Fruit fly (Drosophila melanogaster) whole organism, wandering third instar larva: ENCODE measurements around the gene Atg5.
A peak's percentile ranks its signal among the peaks of the same experiment; 100 is the strongest.

Experiments used
- Abd-B ChIP-seq: fragments of >200 bp; optimal IDR thresholded peaks from 2 replicates; lab custom pipeline; 2017; ENCODE audit warnings: missing biosample characterization, missing genetic modification characterization
- CG32264 ChIP-seq: fragments of 200-800 bp; sonication (Bioruptor generic); optimal IDR thresholded peaks from 2 replicates; lab custom pipeline; 2016; ENCODE audit warnings: missing biosample characterization, missing genetic modification characterization
- CG9705 ChIP-seq: fragments of 200-800 bp; sonication (Bioruptor generic); optimal IDR thresholded peaks from 2 replicates; lab custom pipeline; 2018; ENCODE audit warnings: missing biosample characterization, mild to moderate bottlenecking, missing genetic modification characterization
- CrebA ChIP-seq: fragments of 200-800 bp; sonication (Bioruptor generic); optimal IDR thresholded peaks from 2 replicates; lab custom pipeline; 2016; ENCODE audit warnings: missing biosample characterization, mild to moderate bottlenecking, missing genetic modification characterization, borderline replicate concordance
- Dfd ChIP-seq: fragments of >200 bp; optimal IDR thresholded peaks from 2 replicates; lab custom pipeline; 2017; ENCODE audit warnings: missing biosample characterization, missing genetic modification characterization
- Dif ChIP-seq: fragments of 200-275, 200-300 bp; sonication (Bioruptor generic); optimal IDR thresholded peaks from 2 replicates; lab custom pipeline; 2018; ENCODE audit warnings: missing biosample characterization, missing genetic modification characterization; ENCODE audit not compliant: partially characterized antibody
- GATAd ChIP-seq: sonication (Bioruptor generic); optimal IDR thresholded peaks from 2 replicates; lab custom pipeline; 2016; ENCODE audit warnings: missing biosample characterization, missing genetic modification characterization
- HLH106 ChIP-seq: fragments of 200-800 bp; optimal IDR thresholded peaks from 3 replicates; lab custom pipeline; 2019; ENCODE audit warnings: missing biosample characterization, mild to moderate bottlenecking, missing genetic modification characterization, moderate library complexity
- Hnf4 ChIP-seq: fragments of 200-800 bp; sonication (Bioruptor generic); optimal IDR thresholded peaks from 2 replicates; lab custom pipeline; 2016; ENCODE audit warnings: missing biosample characterization, mild to moderate bottlenecking, missing genetic modification characterization
- Hr78 ChIP-seq: fragments of >200 bp; optimal IDR thresholded peaks from 2 replicates; lab custom pipeline; 2017; ENCODE audit warnings: missing biosample characterization, missing genetic modification characterization
- Hr83 ChIP-seq: fragments of 200-300 bp; sonication (Bioruptor generic); optimal IDR thresholded peaks from 2 replicates; lab custom pipeline; 2016; ENCODE audit warnings: missing biosample characterization, mild to moderate bottlenecking, missing genetic modification characterization, moderate library complexity; ENCODE audit not compliant: poor library complexity, severe bottlenecking
- Jra ChIP-seq: sonication (Bioruptor generic); optimal IDR thresholded peaks from 2 replicates; lab custom pipeline; 2016; ENCODE audit warnings: missing biosample characterization, missing genetic modification characterization
- Mio ChIP-seq: sonication (Bioruptor generic); optimal IDR thresholded peaks from 2 replicates; lab custom pipeline; 2016; ENCODE audit warnings: missing biosample characterization, missing genetic modification characterization
- Myc ChIP-seq: fragments of >200 bp; optimal IDR thresholded peaks from 2 replicates; lab custom pipeline; 2017
- N ChIP-seq: fragments of >200 bp; optimal IDR thresholded peaks from 2 replicates; lab custom pipeline; 2018; ENCODE audit warnings: missing biosample characterization, missing external identifiers, missing genetic modification characterization
- OdsH ChIP-seq: fragments of 200-800 bp; sonication (Bioruptor generic); optimal IDR thresholded peaks from 2 replicates; lab custom pipeline; 2016; ENCODE audit warnings: missing biosample characterization, mild to moderate bottlenecking, missing genetic modification characterization
- Rel ChIP-seq, 2 experiments: fragments of 200-800 bp; sonication (Bioruptor generic) in 1 of 2; optimal IDR thresholded peaks; 2 replicates in 1 of 2; 3 replicates in 1 of 2; lab custom pipeline; 2016 to 2019; ENCODE audit warnings: mild to moderate bottlenecking in 2 of 2, missing biosample characterization in 2 of 2, missing genetic modification characterization in 2 of 2, moderate library complexity in 1 of 2
- Sp1 ChIP-seq: fragments of 200-800 bp; sonication (Bioruptor generic); optimal IDR thresholded peaks from 3 replicates; lab custom pipeline; 2019; ENCODE audit warnings: missing biosample characterization, mild to moderate bottlenecking, missing genetic modification characterization, moderate library complexity
- Vsx2 ChIP-seq: fragments of 200-300, 225-300 bp; sonication (Bioruptor generic); optimal IDR thresholded peaks from 2 replicates; lab custom pipeline; 2018; ENCODE audit warnings: missing biosample characterization, missing genetic modification characterization; ENCODE audit not compliant: partially characterized antibody
- br ChIP-seq: fragments of 200-800 bp; sonication (Bioruptor generic); optimal IDR thresholded peaks from 2 replicates; lab custom pipeline; 2016; ENCODE audit warnings: missing biosample characterization, missing genetic modification characterization
- brk ChIP-seq: fragments of 200-800 bp; sonication (Bioruptor generic); optimal IDR thresholded peaks from 2 replicates; lab custom pipeline; 2016; ENCODE audit warnings: missing biosample characterization, mild to moderate bottlenecking, missing genetic modification characterization
- dl ChIP-seq, 2 experiments: fragments of 175-275, 200-275 bp in 1 of 2; fragments of 200-275 bp in 1 of 2; sonication (Bioruptor generic); optimal IDR thresholded peaks; lab custom pipeline; 2018; ENCODE audit warnings: mild to moderate bottlenecking in 2 of 2, missing biosample characterization in 2 of 2, missing genetic modification characterization in 2 of 2, moderate library complexity in 2 of 2; ENCODE audit not compliant: partially characterized antibody in 2 of 2, insufficient read depth in 1 of 2
- dmrt93B ChIP-seq: fragments of 200-800 bp; sonication (Bioruptor generic); optimal IDR thresholded peaks from 2 replicates; lab custom pipeline; 2018; ENCODE audit warnings: missing biosample characterization, mild to moderate bottlenecking, missing genetic modification characterization
- dsf ChIP-seq: sonication (Bioruptor generic); optimal IDR thresholded peaks from 2 replicates; lab custom pipeline; 2016; ENCODE audit warnings: missing biosample characterization, missing genetic modification characterization, borderline replicate concordance
- ey ChIP-seq: fragments of 200-800 bp; sonication (Bioruptor generic); optimal IDR thresholded peaks from 2 replicates; lab custom pipeline; 2016; ENCODE audit warnings: missing biosample characterization, missing genetic modification characterization
- foxo ChIP-seq, 2 experiments: fragments of 200-800 bp; sonication (Bioruptor generic); optimal IDR thresholded peaks; 2 replicates in 1 of 2; 3 replicates in 1 of 2; lab custom pipeline; 2016 to 2017; ENCODE audit warnings: missing biosample characterization in 2 of 2, missing genetic modification characterization in 2 of 2
- fru ChIP-seq: fragments of 200-800 bp; sonication (Bioruptor generic); optimal IDR thresholded peaks from 3 replicates; lab custom pipeline; 2016; ENCODE audit warnings: missing biosample characterization, mild to moderate bottlenecking, missing genetic modification characterization
- h ChIP-seq: fragments of 200-800 bp; sonication (Bioruptor generic); optimal IDR thresholded peaks from 3 replicates; lab custom pipeline; 2016; ENCODE audit warnings: missing biosample characterization, mild to moderate bottlenecking, missing genetic modification characterization
- jim ChIP-seq: fragments of 175-275, 200-325 bp; sonication (Bioruptor generic); optimal IDR thresholded peaks from 2 replicates; lab custom pipeline; 2016; ENCODE audit warnings: missing biosample characterization, mild to moderate bottlenecking, missing genetic modification characterization
- lola ChIP-seq: fragments of >200 bp; optimal IDR thresholded peaks from 2 replicates; lab custom pipeline; 2017; ENCODE audit warnings: missing biosample characterization, missing genetic modification characterization
- pan ChIP-seq: fragments of >200 bp; optimal IDR thresholded peaks from 2 replicates; lab custom pipeline; 2017
- psq ChIP-seq: fragments of 200-800 bp; sonication (Bioruptor generic); optimal IDR thresholded peaks from 3 replicates; lab custom pipeline; 2017; ENCODE audit warnings: missing biosample characterization, mild to moderate bottlenecking, missing genetic modification characterization, moderate library complexity
- rgr ChIP-seq: fragments of 200-800 bp; sonication (Bioruptor generic); optimal IDR thresholded peaks from 3 replicates; lab custom pipeline; 2016; ENCODE audit warnings: missing biosample characterization, mild to moderate bottlenecking, missing genetic modification characterization
- sage ChIP-seq: fragments of 200-800 bp; sonication (Bioruptor generic); optimal IDR thresholded peaks from 2 replicates; lab custom pipeline; 2016; ENCODE audit warnings: missing biosample characterization, mild to moderate bottlenecking, missing genetic modification characterization
- sv ChIP-seq: fragments of 200-800 bp; sonication (Bioruptor generic); optimal IDR thresholded peaks from 3 replicates; lab custom pipeline; 2016; ENCODE audit warnings: missing biosample characterization, missing genetic modification characterization
- tai ChIP-seq: sonication (Bioruptor generic); optimal IDR thresholded peaks from 2 replicates; lab custom pipeline; 2016; ENCODE audit warnings: missing biosample characterization, missing genetic modification characterization
- usp ChIP-seq: fragments of >200 bp; optimal IDR thresholded peaks from 2 replicates; lab custom pipeline; 2017; ENCODE audit warnings: missing biosample characterization, missing genetic modification characterization
- woc ChIP-seq: sonication (Bioruptor generic); optimal IDR thresholded peaks from 2 replicates; lab custom pipeline; 2016; ENCODE audit warnings: missing biosample characterization, mild to moderate bottlenecking, missing genetic modification characterization

The Atg5 gene

DNA sequence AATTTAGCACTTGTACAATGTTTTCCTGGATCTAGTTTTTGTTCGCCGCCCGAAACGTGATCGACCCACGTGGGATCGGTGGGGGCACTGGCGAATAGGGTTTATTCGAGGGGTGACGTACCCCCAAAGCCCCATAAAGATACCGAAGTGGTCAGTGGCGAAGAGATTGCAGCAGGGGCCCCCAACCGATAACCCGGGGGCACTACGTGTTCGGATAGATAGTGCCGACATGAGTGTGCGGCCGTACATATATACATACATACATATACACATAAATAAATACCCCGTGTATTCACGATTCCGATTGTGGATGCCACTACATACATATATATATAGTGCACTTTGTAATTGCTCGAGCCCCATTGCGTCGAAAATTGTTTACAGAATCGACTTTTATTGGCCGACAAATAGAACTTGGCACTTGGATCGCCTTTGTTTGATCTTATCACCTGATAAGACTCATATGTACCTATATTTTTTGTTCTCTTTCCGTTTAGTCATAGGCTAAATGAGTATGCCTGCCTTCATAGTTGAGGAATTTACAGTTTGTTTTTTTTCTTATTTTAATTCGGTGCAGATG lies 19.6 kb downstream of the Atg5 start:
- TF ChIP-seq Rel (GFP tag; optimal IDR thresholded peaks at IDR 0.05; lab: Kevin White, UChicago) (no peak), Rel (tag; optimal IDR thresholded peaks at IDR 0.05; lab: Kevin White, UChicago) (peak; percentile 31), sage (GFP tag; lab: Kevin White, UChicago) (no peak)
- TF ChIP-seq, all 38 proteins: peak for 1

DNA sequence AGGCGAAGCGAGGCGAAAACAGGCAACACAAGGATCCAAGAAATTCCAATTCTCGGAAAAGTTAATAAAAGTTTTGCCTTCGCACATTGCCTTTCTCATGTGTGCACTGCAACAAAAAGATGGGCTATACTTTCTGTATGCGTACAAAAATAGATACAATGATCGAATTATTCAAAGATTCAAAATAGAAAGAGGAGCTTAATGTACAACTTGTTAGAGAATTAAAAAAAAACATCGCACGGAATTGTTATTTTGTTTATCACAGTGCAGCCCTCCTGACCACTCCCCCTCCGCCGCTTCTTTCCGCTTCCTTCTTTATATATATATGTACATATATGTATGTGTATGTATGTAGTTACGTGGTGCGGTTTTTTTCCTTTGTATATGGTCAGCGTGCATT lies 21.2 kb downstream of the Atg5 start:
- TF ChIP-seq Hr78 (no peak), N (no peak), woc (GFP tag; lab: Kevin White, UChicago) (peak; percentile 73), dsf (GFP tag; lab: Kevin White, UChicago) (peak; percentile 73), Sp1 (peak; percentile 93), GATAd (GFP tag; lab: Kevin White, UChicago) (peak; percentile 5), dmrt93B (GFP tag; lab: Kevin White, UChicago) (peak; percentile 88), Rel (GFP tag; optimal IDR thresholded peaks at IDR 0.05; lab: Kevin White, UChicago) (peak; percentile 19), Rel (tag; optimal IDR thresholded peaks at IDR 0.05; lab: Kevin White, UChicago) (peak; percentile 41), tai (GFP tag; lab: Kevin White, UChicago) (peak; percentile 89), lola (no peak), HLH106 (tag; lab: Kevin White, UChicago) (peak; percentile 87), Hr83 (GFP tag; lab: Kevin White, UChicago) (peak; percentile 2), Myc (lab: Kevin White, UChicago) (no peak), brk (GFP tag; lab: Kevin White, UChicago) (no peak), psq (GFP tag; lab: Kevin White, UChicago) (peak; percentile 80), CG32264 (peak; percentile 68), ey (peak; percentile 92), dl (GFP tag; optimal IDR thresholded peaks at IDR 0.05; lab: Kevin White, UChicago; ENCODE audit: insufficient read depth in 1 of 2, partially characterized antibody in 2 of 2) (no peak), CrebA (GFP tag; lab: Kevin White, UChicago) (peak; percentile 64), h (peak; percentile 93), Jra (GFP tag; lab: Kevin White, UChicago) (peak; percentile 72), Mio (no peak), sv (GFP tag; lab: Kevin White, UChicago) (no peak), br (peak; percentile 88), foxo (GFP tag; optimal IDR thresholded peaks at IDR 0.05; lab: Kevin White, UChicago) (peak in 1 of 2 experiments; percentile 94), rgr (GFP tag; lab: Kevin White, UChicago) (peak; percentile 91), Dif (GFP tag; lab: Kevin White, UChicago) (no peak), jim (GFP tag; lab: Kevin White, UChicago) (no peak), Dfd (GFP tag; lab: Kevin White, UChicago) (no peak), fru (peak; percentile 95), pan (no peak), Hnf4 (GFP tag; lab: Kevin White, UChicago) (peak; percentile 90), OdsH (peak; percentile 89), CG9705 (peak; percentile 86), usp (GFP tag; lab: Kevin White, UChicago) (no peak), sage (GFP tag; lab: Kevin White, UChicago) (peak; percentile 86), Abd-B (GFP tag; lab: Kevin White, UChicago) (no peak), Vsx2 (no peak)
- TF ChIP-seq, all 38 proteins: peak for 23
